Worm (Caenorhabditis elegans) whole organism, early embryonic: Measurements from ENCODE around the gene ZC132.3.

Experiments
- F13C5.2 ChIP-seq: sonication (generic microtip); optimal IDR thresholded peaks from 2 replicates; lab custom pipeline; 2017; ENCODE audit warnings: mild to moderate bottlenecking, missing genetic modification characterization, inconsistent platforms, missing compliant biosample characterization
- aly-1 ChIP-seq: sonication (generic microtip); optimal IDR thresholded peaks from 2 replicates; lab custom pipeline; 2016; ENCODE audit warnings: missing genetic modification characterization, missing compliant biosample characterization
- ama-1 ChIP-seq: fragments of 150-350 bp; optimal IDR thresholded peaks from 2 replicates; lab custom pipeline; 2014
- ceh-13 ChIP-seq: fragments of 200-800 bp; sonication (Bioruptor generic); optimal IDR thresholded peaks from 2 replicates; lab custom pipeline; 2018; ENCODE audit warnings: mild to moderate bottlenecking, missing genetic modification characterization, missing compliant biosample characterization
- ets-7 ChIP-seq: sonication (generic microtip); optimal IDR thresholded peaks from 2 replicates; lab custom pipeline; 2016; ENCODE audit warnings: missing genotype, missing genetic modification characterization, missing compliant biosample characterization
- flt-1 ChIP-seq: fragments of 200-800 bp; sonication (Bioruptor generic); IDR thresholded peaks from 2 replicates; pipeline ENCODE4 v1.3.6; 2022; ENCODE audit warnings: missing genetic modification characterization, missing compliant biosample characterization
- hmg-4 ChIP-seq: fragments of 200-800 bp; sonication (Bioruptor generic); optimal IDR thresholded peaks from 2 replicates; lab custom pipeline; 2018; ENCODE audit warnings: mild to moderate bottlenecking, missing genetic modification characterization, missing compliant biosample characterization
- hnd-1 ChIP-seq: sonication (generic microtip); optimal IDR thresholded peaks from 2 replicates; lab custom pipeline; 2016; ENCODE audit warnings: missing genetic modification characterization, missing compliant biosample characterization
- pes-1 ChIP-seq: fragments of 200-800 bp; sonication (Bioruptor generic); IDR thresholded peaks from 2 replicates; pipeline ENCODE4 v1.3.6; 2022; ENCODE audit warnings: missing genetic modification reagents, missing genetic modification characterization, missing compliant biosample characterization
- scrt-1 ChIP-seq: fragments of 200-800 bp; sonication (Bioruptor generic); IDR thresholded peaks from 2 replicates; pipeline ENCODE4 v1.3.6; 2022; ENCODE audit warnings: missing genetic modification characterization, missing compliant biosample characterization
- sea-1 ChIP-seq: fragments of 200-800 bp; sonication (Bioruptor generic); conservative IDR thresholded peaks from 2 replicates; pipeline ENCODE4 v1.3.6; 2022; ENCODE audit warnings: missing genetic modification characterization, missing compliant biosample characterization
- tbx-11 ChIP-seq: fragments of 200-800 bp; sonication (Bioruptor generic); IDR thresholded peaks from 2 replicates; pipeline ENCODE4 v1.3.6; 2022; ENCODE audit warnings: missing genetic modification characterization, missing compliant biosample characterization
- tbx-37 ChIP-seq: fragments of 200-800 bp; sonication (Bioruptor generic); conservative IDR thresholded peaks from 2 replicates; pipeline ENCODE4 v1.3.6; 2022; ENCODE audit warnings: missing genetic modification reagents, missing genetic modification characterization, missing compliant biosample characterization
- tra-4 ChIP-seq: sonication (generic microtip); optimal IDR thresholded peaks from 2 replicates; lab custom pipeline; 2017; ENCODE audit warnings: missing genetic modification characterization, missing compliant biosample characterization

ce11 chrV:4326841-4327240 lies 27.2 kb upstream of the ZC132.3 start, which contains the start of gene D2063.1:
- no peak for TF ChIP-seq ets-7 (tag; lab: Kevin White, UChicago)
- TF ChIP-seq hnd-1: no peak
- TF ChIP-seq ama-1 (lab: Kevin White, UChicago): no peak
- TF ChIP-seq flt-1: no peak
- TF ChIP-seq scrt-1: no peak
- no peak for TF ChIP-seq F13C5.2 (tag; lab: Kevin White, UChicago)
- no peak for TF ChIP-seq tra-4 (tag; lab: Kevin White, UChicago)
- TF ChIP-seq pes-1 (GFP tag; lab: Robert Waterston, UW): no peak
- TF ChIP-seq tbx-37 (GFP tag; lab: Robert Waterston, UW): no peak
- TF ChIP-seq hmg-4: no peak
- no peak for TF ChIP-seq aly-1
- no peak for TF ChIP-seq tbx-11 (GFP tag; lab: Robert Waterston, UW)
- no peak for TF ChIP-seq ceh-13 (GFP tag; lab: Kevin White, UChicago)
- no peak for TF ChIP-seq sea-1 (GFP tag; lab: Robert Waterston, UW)
